Worm (Caenorhabditis elegans) whole organism, L3 larva: ENCODE results near the gene K10B3.1.

ENCODE experiments used
- ceh-82 ChIP-seq: fragments of 150-350 bp; optimal IDR thresholded peaks from 2 replicates; lab custom pipeline; 2014; ENCODE audit warnings: missing biosample characterization, missing genetic modification characterization
- elt-2 ChIP-seq: sonication (generic microtip); optimal IDR thresholded peaks from 2 replicates; lab custom pipeline; 2016; ENCODE audit warnings: missing genetic modification reagents, mild to moderate bottlenecking, missing genetic modification characterization, missing compliant biosample characterization
- fkh-10 ChIP-seq: sonication (generic microtip); optimal IDR thresholded peaks from 2 replicates; lab custom pipeline; 2017; ENCODE audit warnings: missing biosample characterization, missing genetic modification reagents, missing genetic modification characterization
- nhr-237 ChIP-seq: fragments of 150-350 bp; optimal IDR thresholded peaks from 2 replicates; lab custom pipeline; 2014; ENCODE audit warnings: missing biosample characterization, missing genetic modification characterization
- unc-62 ChIP-seq: fragments of 150-350 bp; sonication (generic microtip); optimal IDR thresholded peaks from 4 replicates; lab custom pipeline; 2014; ENCODE audit warnings: missing biosample characterization, missing genetic modification reagents, missing genetic modification characterization

- TF ChIP-seq unc-62 (GFP tag; lab: Kevin White, UChicago) = no peak
- no peak for TF ChIP-seq ceh-82 (tag; lab: Kevin White, UChicago)
- TF ChIP-seq fkh-10 (GFP tag; lab: Kevin White, UChicago) = no peak
- TF ChIP-seq elt-2 (tag; lab: Kevin White, UChicago) = peak; percentile 53
- no peak for TF ChIP-seq nhr-237 (tag; lab: Kevin White, UChicago)
These were observed 20.0 kb downstream of the K10B3.1 start for ce11 chrX:3155111-3155843.
